Worm (Caenorhabditis elegans) whole organism, early embryonic: Measurements from ENCODE around the gene B0464.6.
A peak's percentile ranks its signal among the peaks of the same experiment; 100 is the strongest.

Source experiments
- B0310.2 ChIP-seq: sonication (generic microtip); optimal IDR thresholded peaks from 2 replicates; lab custom pipeline; 2016; ENCODE audit warnings: mild to moderate bottlenecking, missing genetic modification characterization, missing compliant biosample characterization
- F13C5.2 ChIP-seq: sonication (generic microtip); optimal IDR thresholded peaks from 2 replicates; lab custom pipeline; 2017; ENCODE audit warnings: mild to moderate bottlenecking, missing genetic modification characterization, inconsistent platforms, missing compliant biosample characterization
- aly-1 ChIP-seq: sonication (generic microtip); optimal IDR thresholded peaks from 2 replicates; lab custom pipeline; 2016; ENCODE audit warnings: missing genetic modification characterization, missing compliant biosample characterization
- ama-1 ChIP-seq: fragments of 150-350 bp; optimal IDR thresholded peaks from 2 replicates; lab custom pipeline; 2014
- ceh-13 ChIP-seq: fragments of 200-800 bp; sonication (Bioruptor generic); optimal IDR thresholded peaks from 2 replicates; lab custom pipeline; 2018; ENCODE audit warnings: mild to moderate bottlenecking, missing genetic modification characterization, missing compliant biosample characterization
- ceh-36 ChIP-seq: sonication (generic microtip); optimal IDR thresholded peaks from 2 replicates; lab custom pipeline; 2016; ENCODE audit warnings: missing genetic modification characterization, inconsistent platforms, missing compliant biosample characterization
- ets-7 ChIP-seq: sonication (generic microtip); optimal IDR thresholded peaks from 2 replicates; lab custom pipeline; 2016; ENCODE audit warnings: missing genotype, missing genetic modification characterization, missing compliant biosample characterization
- flt-1 ChIP-seq: fragments of 200-800 bp; sonication (Bioruptor generic); IDR thresholded peaks from 2 replicates; pipeline ENCODE4 v1.3.6; 2022; ENCODE audit warnings: missing genetic modification characterization, missing compliant biosample characterization
- hmbx-1 ChIP-seq: sonication (generic microtip); optimal IDR thresholded peaks from 2 replicates; lab custom pipeline; 2016; ENCODE audit warnings: mild to moderate bottlenecking, missing genetic modification characterization, missing compliant biosample characterization
- hmg-4 ChIP-seq: fragments of 200-800 bp; sonication (Bioruptor generic); optimal IDR thresholded peaks from 2 replicates; lab custom pipeline; 2018; ENCODE audit warnings: mild to moderate bottlenecking, missing genetic modification characterization, missing compliant biosample characterization
- hnd-1 ChIP-seq: sonication (generic microtip); optimal IDR thresholded peaks from 2 replicates; lab custom pipeline; 2016; ENCODE audit warnings: missing genetic modification characterization, missing compliant biosample characterization
- pes-1 ChIP-seq: fragments of 200-800 bp; sonication (Bioruptor generic); IDR thresholded peaks from 2 replicates; pipeline ENCODE4 v1.3.6; 2022; ENCODE audit warnings: missing genetic modification reagents, missing genetic modification characterization, missing compliant biosample characterization
- scrt-1 ChIP-seq: fragments of 200-800 bp; sonication (Bioruptor generic); IDR thresholded peaks from 2 replicates; pipeline ENCODE4 v1.3.6; 2022; ENCODE audit warnings: missing genetic modification characterization, missing compliant biosample characterization
- sea-1 ChIP-seq: fragments of 200-800 bp; sonication (Bioruptor generic); conservative IDR thresholded peaks from 2 replicates; pipeline ENCODE4 v1.3.6; 2022; ENCODE audit warnings: missing genetic modification characterization, missing compliant biosample characterization
- tbx-11 ChIP-seq: fragments of 200-800 bp; sonication (Bioruptor generic); IDR thresholded peaks from 2 replicates; pipeline ENCODE4 v1.3.6; 2022; ENCODE audit warnings: missing genetic modification characterization, missing compliant biosample characterization
- tbx-37 ChIP-seq: fragments of 200-800 bp; sonication (Bioruptor generic); conservative IDR thresholded peaks from 2 replicates; pipeline ENCODE4 v1.3.6; 2022; ENCODE audit warnings: missing genetic modification reagents, missing genetic modification characterization, missing compliant biosample characterization
- tra-4 ChIP-seq: sonication (generic microtip); optimal IDR thresholded peaks from 2 replicates; lab custom pipeline; 2017; ENCODE audit warnings: missing genetic modification characterization, missing compliant biosample characterization

B0464.6 gene

ce11 chrIII:9462785-9463467, 2.8 kb downstream of the B0464.6 start:
- 0 out of 2 replicates have a peak, but pooled peaks have one; percentile 46 for TF ChIP-seq scrt-1
- peak; percentile 91 for TF ChIP-seq ama-1 (lab: Kevin White, UChicago)
- TF ChIP-seq ets-7 (tag; lab: Kevin White, UChicago): no peak
- TF ChIP-seq tbx-37 (GFP tag; lab: Robert Waterston, UW): no peak
- TF ChIP-seq hmbx-1 (tag; lab: Kevin White, UChicago): no peak

- TF ChIP-seq ama-1 (lab: Kevin White, UChicago): no peak
- TF ChIP-seq flt-1 (GFP tag; lab: Robert Waterston, UW): no peak
- TF ChIP-seq tra-4 (tag; lab: Kevin White, UChicago): no peak
- TF ChIP-seq ets-7 (tag; lab: Kevin White, UChicago): no peak
- no peak for TF ChIP-seq sea-1
- TF ChIP-seq F13C5.2 (tag; lab: Kevin White, UChicago): no peak
- TF ChIP-seq tbx-11: no peak
- no peak for TF ChIP-seq pes-1 (GFP tag; lab: Robert Waterston, UW)
- TF ChIP-seq hmbx-1 (tag; lab: Kevin White, UChicago): no peak
- no peak for TF ChIP-seq ceh-36 (tag; lab: Kevin White, UChicago)
- no peak for TF ChIP-seq scrt-1
- no peak for TF ChIP-seq aly-1 (tag; lab: Kevin White, UChicago)
- no peak for TF ChIP-seq tbx-37 (GFP tag; lab: Robert Waterston, UW)
- no peak for TF ChIP-seq ceh-13
- no peak for TF ChIP-seq hmg-4 (GFP tag; lab: Kevin White, UChicago)
- no peak for TF ChIP-seq B0310.2 (tag; lab: Kevin White, UChicago)
- TF ChIP-seq hnd-1 (tag; lab: Kevin White, UChicago): no peak
Measured at ce11 chrIII:9461894-9462784, 3.6 kb downstream of the B0464.6 start.

ce11 chrIII:9457192-9458103, 8.3 kb downstream of the B0464.6 start:
- no peak for TF ChIP-seq flt-1 (GFP tag; lab: Robert Waterston, UW)
- TF ChIP-seq sea-1: no peak
- no peak for TF ChIP-seq pes-1 (GFP tag; lab: Robert Waterston, UW)
- TF ChIP-seq B0310.2 (tag; lab: Kevin White, UChicago): no peak
- no peak for TF ChIP-seq tbx-11
- TF ChIP-seq hmbx-1 (tag; lab: Kevin White, UChicago): no peak

ce11 chrIII:9455980-9456658, 9.6 kb downstream of the B0464.6 start, which contains the start of the genes rheb-1 and spk-1:
Gene rheb-1, minus strand, starts transcription at chrIII:9456030.
Gene spk-1, plus strand, starts transcription at chrIII:9456608.
- TF ChIP-seq pes-1 (GFP tag; lab: Robert Waterston, UW): no peak
- TF ChIP-seq F13C5.2 (tag; lab: Kevin White, UChicago): peak; percentile 5
- no peak for TF ChIP-seq ceh-36 (tag; lab: Kevin White, UChicago)
- no peak for TF ChIP-seq B0310.2 (tag; lab: Kevin White, UChicago)
- peak; percentile 43 for TF ChIP-seq hmg-4 (GFP tag; lab: Kevin White, UChicago)

- TF ChIP-seq hmg-4 (GFP tag; lab: Kevin White, UChicago): no peak
- TF ChIP-seq ceh-36 (tag; lab: Kevin White, UChicago): no peak
- no peak for TF ChIP-seq sea-1
- TF ChIP-seq tra-4 (tag; lab: Kevin White, UChicago): no peak
- TF ChIP-seq hnd-1 (tag; lab: Kevin White, UChicago): no peak
- no peak for TF ChIP-seq ceh-13
- TF ChIP-seq tbx-11: no peak
- TF ChIP-seq B0310.2 (tag; lab: Kevin White, UChicago): no peak
- no peak for TF ChIP-seq ets-7 (tag; lab: Kevin White, UChicago)
- no peak for TF ChIP-seq pes-1 (GFP tag; lab: Robert Waterston, UW)
- TF ChIP-seq F13C5.2 (tag; lab: Kevin White, UChicago): no peak
- TF ChIP-seq ama-1 (lab: Kevin White, UChicago): no peak
- no peak for TF ChIP-seq flt-1 (GFP tag; lab: Robert Waterston, UW)
- no peak for TF ChIP-seq tbx-37 (GFP tag; lab: Robert Waterston, UW)
- no peak for TF ChIP-seq aly-1 (tag; lab: Kevin White, UChicago)
- TF ChIP-seq hmbx-1 (tag; lab: Kevin White, UChicago): no peak
Measured at ce11 chrIII:9454730-9455129, 11.0 kb downstream of the B0464.6 start.

ce11 chrIII:9453962-9454361, 11.8 kb downstream of the B0464.6 start, which contains the start of gene F54C8.7:
Gene F54C8.7, minus strand, starts transcription at chrIII:9454062.
- TF ChIP-seq hmbx-1 (tag; lab: Kevin White, UChicago) (no peak), aly-1 (tag; lab: Kevin White, UChicago) (no peak), pes-1 (GFP tag; lab: Robert Waterston, UW) (no peak), F13C5.2 (tag; lab: Kevin White, UChicago) (no peak), ceh-36 (tag; lab: Kevin White, UChicago) (no peak), ceh-13 (no peak), hnd-1 (tag; lab: Kevin White, UChicago) (no peak), scrt-1 (no peak), flt-1 (GFP tag; lab: Robert Waterston, UW) (no peak), hmg-4 (GFP tag; lab: Kevin White, UChicago) (no peak), ama-1 (lab: Kevin White, UChicago) (no peak), tra-4 (tag; lab: Kevin White, UChicago) (no peak), B0310.2 (tag; lab: Kevin White, UChicago) (no peak), tbx-37 (GFP tag; lab: Robert Waterston, UW) (no peak), ets-7 (tag; lab: Kevin White, UChicago) (no peak), tbx-11 (no peak), sea-1 (no peak)
